Worm (Caenorhabditis elegans) whole organism, L3 larva: Measurements from ENCODE around the gene fbxa-167.

Experiments used
- ZK546.5 ChIP-seq: sonication (generic microtip); optimal IDR thresholded peaks from 2 replicates; lab custom pipeline; 2017; ENCODE audit warnings: missing biosample characterization, missing genetic modification characterization
- aly-2 ChIP-seq: fragments of 150-350 bp; optimal IDR thresholded peaks from 2 replicates; lab custom pipeline; 2014; ENCODE audit warnings: missing biosample characterization, missing genetic modification characterization
- elt-1 ChIP-seq: fragments of 150-350 bp; optimal IDR thresholded peaks from 2 replicates; lab custom pipeline; 2014; ENCODE audit warnings: missing biosample characterization, missing genetic modification characterization
- pha-4 ChIP-seq: fragments of 150-350 bp; optimal IDR thresholded peaks from 2 replicates; lab custom pipeline; 2014; ENCODE audit warnings: missing biosample characterization, missing genetic modification reagents, missing genetic modification characterization
- tbx-2 ChIP-seq: sonication (generic microtip); optimal IDR thresholded peaks from 2 replicates; lab custom pipeline; 2016; ENCODE audit warnings: mild to moderate bottlenecking, missing genetic modification characterization, missing compliant biosample characterization
- zag-1 ChIP-seq: fragments of 150-350 bp; optimal IDR thresholded peaks from 2 replicates; lab custom pipeline; 2014; ENCODE audit warnings: missing biosample characterization, missing genetic modification characterization

- TF ChIP-seq pha-4 (tag; lab: Kevin White, UChicago) (peak; percentile 41), zag-1 (tag; lab: Kevin White, UChicago) (no peak), ZK546.5 (tag; lab: Kevin White, UChicago) (no peak), elt-1 (tag; lab: Kevin White, UChicago) (no peak), aly-2 (tag; lab: Kevin White, UChicago) (no peak), tbx-2 (no peak)
Observed at ce11 chrII:13640210-13640609, 1.1 kb upstream of the fbxa-167 start.
